Worm (Caenorhabditis elegans): ENCODE measurements around the gene str-140.

Gene str-140

ce11 chrV:8067800-8068199 is at the start of gene str-140:
Gene str-140, minus strand, starts transcription at chrV:8067900.
- no peak for TF ChIP-seq W03F9.2 (tag; optimal IDR thresholded peaks at IDR 0.05)
- no peak for TF ChIP-seq dao-5 (tag; optimal IDR thresholded peaks at IDR 0.05)
- no peak for TF ChIP-seq him-1 (tag; optimal IDR thresholded peaks at IDR 0.05)

DNA sequence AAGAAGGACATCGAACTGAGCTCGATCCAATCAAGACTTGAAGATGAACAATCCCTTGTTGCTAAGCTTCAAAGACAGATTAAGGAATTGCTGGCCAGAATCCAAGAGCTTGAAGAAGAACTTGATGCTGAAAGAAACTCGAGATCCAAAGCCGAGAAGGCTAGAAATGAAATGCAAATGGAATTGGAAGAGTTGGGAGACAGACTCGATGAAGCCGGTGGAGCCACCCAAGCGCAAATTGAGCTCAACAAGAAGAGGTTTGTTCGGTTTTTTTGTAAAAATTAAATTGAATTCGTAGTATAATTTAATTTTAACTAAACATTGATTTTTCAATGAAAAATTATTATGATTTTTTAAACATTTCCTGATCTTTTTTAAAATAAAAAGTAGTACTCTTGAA is 46.8 kb upstream of the str-140 start:
- no peak for TF ChIP-seq him-1 (tag; optimal IDR thresholded peaks at IDR 0.05)

- TF ChIP-seq W03F9.2 (tag; optimal IDR thresholded peaks at IDR 0.05) (no peak), him-1 (tag; optimal IDR thresholded peaks at IDR 0.05) (no peak), dao-5 (tag; optimal IDR thresholded peaks at IDR 0.05) (no peak)
Observed at ce11 chrV:8110816-8111215, 43.1 kb upstream of the str-140 start.

- TF ChIP-seq dao-5 (tag; optimal IDR thresholded peaks at IDR 0.05) (no peak), him-1 (tag; optimal IDR thresholded peaks at IDR 0.05) (no peak), W03F9.2 (tag; optimal IDR thresholded peaks at IDR 0.05) (no peak)
Observed at ce11 chrV:8108670-8109069, 41.0 kb upstream of the str-140 start, which contains the start of gene myo-5. Gene myo-5, plus strand, starts transcription at chrV:8108970.

- TF ChIP-seq W03F9.2 (tag; optimal IDR thresholded peaks at IDR 0.05): no peak
- TF ChIP-seq him-1 (tag; optimal IDR thresholded peaks at IDR 0.05): no peak
- TF ChIP-seq dao-5 (tag; optimal IDR thresholded peaks at IDR 0.05): no peak
Observed at ce11 chrV:8104473-8104872, 36.8 kb upstream of the str-140 start, which contains the start of gene srlf-16. Gene srlf-16, plus strand, starts transcription at chrV:8104773.

DNA sequence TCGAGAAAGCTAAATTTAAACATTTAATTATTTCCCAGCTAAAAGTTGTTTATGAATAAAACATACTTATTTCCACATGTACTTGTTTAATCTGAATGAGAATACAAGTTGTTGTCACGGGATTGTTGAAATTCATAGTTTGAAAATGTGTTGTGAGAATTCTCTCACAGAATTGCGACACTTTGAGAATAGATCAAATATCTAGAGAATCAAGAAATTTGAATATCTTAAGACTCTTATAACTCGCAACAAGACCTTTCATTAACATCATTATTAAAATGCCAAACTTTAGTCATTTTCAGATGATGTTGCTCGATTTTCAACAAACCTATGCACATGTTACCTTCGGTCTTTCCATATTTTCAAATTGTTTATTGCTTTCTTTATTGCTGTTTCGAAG is 35.3 kb upstream of the str-140 start, which contains the start of gene str-90:
TSS of gene str-90 (plus strand) at position 301 of the 400 bp plus-strand sequence.
- TF ChIP-seq dao-5 (tag; optimal IDR thresholded peaks at IDR 0.05) (no peak), W03F9.2 (tag; optimal IDR thresholded peaks at IDR 0.05) (no peak), him-1 (tag; optimal IDR thresholded peaks at IDR 0.05) (no peak)

- no peak for TF ChIP-seq W03F9.2 (tag; optimal IDR thresholded peaks at IDR 0.05)
Observed at ce11 chrV:8099306-8099705, 31.6 kb upstream of the str-140 start, which contains the start of gene sdz-23. Gene sdz-23, plus strand, starts transcription at chrV:8099606.

ce11 chrV:8098239-8098638 is 30.5 kb upstream of the str-140 start, which contains the start of gene str-145:
Gene str-145, minus strand, starts transcription at chrV:8098339.
- TF ChIP-seq W03F9.2 (tag; optimal IDR thresholded peaks at IDR 0.05) (no peak), him-1 (tag; optimal IDR thresholded peaks at IDR 0.05) (no peak), dao-5 (tag; optimal IDR thresholded peaks at IDR 0.05) (no peak)

- TF ChIP-seq dao-5 (tag; optimal IDR thresholded peaks at IDR 0.05) (no peak), him-1 (tag; optimal IDR thresholded peaks at IDR 0.05) (no peak), W03F9.2 (tag; optimal IDR thresholded peaks at IDR 0.05) (no peak)
Observed at ce11 chrV:8095378-8095777, 27.7 kb upstream of the str-140 start, which contains the start of gene str-146. Gene str-146, minus strand, starts transcription at chrV:8095478.

ce11 chrV:8092385-8092784 is 24.7 kb upstream of the str-140 start, which contains the start of gene str-129:
Gene str-129, minus strand, starts transcription at chrV:8092485.
- no peak for TF ChIP-seq dao-5 (tag; optimal IDR thresholded peaks at IDR 0.05)
- no peak for TF ChIP-seq W03F9.2 (tag; optimal IDR thresholded peaks at IDR 0.05)
- TF ChIP-seq him-1 (tag; optimal IDR thresholded peaks at IDR 0.05): no peak

- TF ChIP-seq dao-5 (tag; optimal IDR thresholded peaks at IDR 0.05): no peak
- no peak for TF ChIP-seq him-1 (tag; optimal IDR thresholded peaks at IDR 0.05)
- TF ChIP-seq W03F9.2 (tag; optimal IDR thresholded peaks at IDR 0.05): no peak
Observed at ce11 chrV:8090595-8090994, 22.9 kb upstream of the str-140 start, which contains the start of gene str-130. Gene str-130, minus strand, starts transcription at chrV:8090695.

DNA sequence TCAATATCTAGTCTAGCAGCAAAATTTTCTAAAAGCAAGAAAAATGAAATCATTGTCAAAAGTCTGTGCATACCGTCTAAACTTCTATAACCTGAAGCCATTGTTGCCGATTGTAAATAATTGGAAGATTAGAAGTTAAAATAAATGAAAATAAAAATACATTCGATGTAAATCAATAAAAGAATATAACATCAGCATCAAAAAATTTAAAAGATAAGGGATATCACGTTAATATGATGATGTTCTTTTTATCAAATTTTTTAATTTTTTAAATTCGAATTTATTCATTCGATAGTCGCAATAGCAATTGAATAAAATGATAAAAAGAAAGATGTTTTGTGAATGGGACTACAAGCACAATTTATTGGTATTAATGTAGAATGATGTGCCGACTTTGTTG is 17.4 kb upstream of the str-140 start, which contains the start of gene C09H5.7:
TSS of gene C09H5.7 (minus strand) at position 101 of the 400 bp plus-strand sequence.
- TF ChIP-seq dao-5 (tag; optimal IDR thresholded peaks at IDR 0.05) (no peak), him-1 (tag; optimal IDR thresholded peaks at IDR 0.05) (no peak), W03F9.2 (tag; optimal IDR thresholded peaks at IDR 0.05) (no peak)

DNA sequence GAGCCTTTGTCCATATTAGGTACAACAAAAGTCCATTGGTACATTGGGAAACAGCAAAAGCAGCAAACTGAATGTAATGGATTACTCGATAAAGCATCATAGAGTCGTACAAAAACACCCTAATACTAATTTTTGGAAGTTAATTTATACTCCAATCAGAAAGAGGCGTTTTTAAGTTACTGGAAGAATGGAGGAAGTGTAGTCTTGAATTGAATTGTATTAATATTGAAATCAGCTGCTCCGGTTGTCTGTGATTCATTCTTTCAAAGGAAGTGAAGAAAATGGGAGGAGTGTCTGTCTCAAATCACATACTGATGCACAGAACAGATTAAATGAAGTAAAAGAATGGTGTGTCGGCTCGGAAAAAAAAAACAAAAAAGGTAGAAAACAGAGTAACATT is 13.9 kb upstream of the str-140 start, which contains the start of gene str-131:
TSS of gene str-131 (minus strand) at position 101 of the 400 bp plus-strand sequence.
- no peak for TF ChIP-seq dao-5 (tag; optimal IDR thresholded peaks at IDR 0.05)

DNA sequence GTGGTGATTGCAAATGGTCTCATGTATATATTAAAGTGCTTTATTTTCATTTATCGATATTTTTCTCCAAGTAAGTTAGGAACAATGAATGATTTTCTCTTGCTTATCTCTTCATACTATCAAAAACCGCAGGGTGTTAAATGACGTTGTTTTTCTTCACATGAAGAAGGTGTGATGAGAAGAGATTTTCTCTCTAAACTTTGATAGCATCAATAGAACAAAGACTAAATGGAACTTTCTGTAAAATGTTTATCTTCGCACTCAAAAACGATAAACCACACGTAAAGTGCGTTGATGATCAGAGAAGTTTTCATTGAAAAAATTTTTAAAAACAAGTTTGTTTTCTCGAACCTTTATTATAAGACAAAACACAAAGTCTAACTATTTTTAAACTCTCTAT is 12.1 kb upstream of the str-140 start:
- TF ChIP-seq him-1 (tag; optimal IDR thresholded peaks at IDR 0.05) (no peak), W03F9.2 (tag; optimal IDR thresholded peaks at IDR 0.05) (no peak), dao-5 (tag; optimal IDR thresholded peaks at IDR 0.05) (no peak)

DNA sequence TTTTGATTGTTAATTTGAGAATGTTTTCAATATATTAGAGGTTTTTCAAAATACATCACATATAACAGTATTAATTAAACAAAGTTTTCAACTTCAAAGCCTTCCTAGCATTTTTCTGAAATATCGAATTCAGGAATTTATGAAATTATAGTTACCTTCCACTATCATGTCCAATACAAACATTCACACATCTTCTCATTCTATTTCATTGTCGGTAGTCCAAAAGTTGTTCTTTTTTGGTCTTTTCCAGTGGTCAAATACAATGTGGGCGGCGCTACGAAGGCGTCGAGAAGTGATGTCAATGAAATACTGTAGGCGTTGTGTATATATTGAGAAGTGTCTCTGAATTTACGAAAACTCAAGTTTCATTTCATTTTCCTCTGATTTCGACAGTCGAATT is 8.0 kb upstream of the str-140 start, which contains the start of gene catp-3:
TSS of gene catp-3 (plus strand) at position 301 of the 400 bp plus-strand sequence.
- TF ChIP-seq dao-5 (tag; optimal IDR thresholded peaks at IDR 0.05): no peak
- TF ChIP-seq him-1 (tag; optimal IDR thresholded peaks at IDR 0.05): no peak
